Fruit fly (Drosophila melanogaster) whole organism, wandering third instar larva: ENCODE results near the gene CG3558.

Source experiments
- Dfd ChIP-seq: fragments of >200 bp; optimal IDR thresholded peaks from 2 replicates; lab custom pipeline; 2017; ENCODE audit warnings: missing biosample characterization, missing genetic modification characterization
- HLH106 ChIP-seq: fragments of 200-800 bp; optimal IDR thresholded peaks from 3 replicates; lab custom pipeline; 2019; ENCODE audit warnings: missing biosample characterization, mild to moderate bottlenecking, missing genetic modification characterization, moderate library complexity
- Hr78 ChIP-seq: fragments of >200 bp; optimal IDR thresholded peaks from 2 replicates; lab custom pipeline; 2017; ENCODE audit warnings: missing biosample characterization, missing genetic modification characterization
- br ChIP-seq: fragments of 200-800 bp; sonication (Bioruptor generic); optimal IDR thresholded peaks from 2 replicates; lab custom pipeline; 2016; ENCODE audit warnings: missing biosample characterization, missing genetic modification characterization
- ey ChIP-seq: fragments of 200-800 bp; sonication (Bioruptor generic); optimal IDR thresholded peaks from 2 replicates; lab custom pipeline; 2016; ENCODE audit warnings: missing biosample characterization, missing genetic modification characterization
- h ChIP-seq: fragments of 200-800 bp; sonication (Bioruptor generic); optimal IDR thresholded peaks from 3 replicates; lab custom pipeline; 2016; ENCODE audit warnings: missing biosample characterization, mild to moderate bottlenecking, missing genetic modification characterization
- jim ChIP-seq: fragments of 175-275, 200-325 bp; sonication (Bioruptor generic); optimal IDR thresholded peaks from 2 replicates; lab custom pipeline; 2016; ENCODE audit warnings: missing biosample characterization, mild to moderate bottlenecking, missing genetic modification characterization
- pan ChIP-seq: fragments of >200 bp; optimal IDR thresholded peaks from 2 replicates; lab custom pipeline; 2017
- sage ChIP-seq: fragments of 200-800 bp; sonication (Bioruptor generic); optimal IDR thresholded peaks from 2 replicates; lab custom pipeline; 2016; ENCODE audit warnings: missing biosample characterization, mild to moderate bottlenecking, missing genetic modification characterization
- tai ChIP-seq: sonication (Bioruptor generic); optimal IDR thresholded peaks from 2 replicates; lab custom pipeline; 2016; ENCODE audit warnings: missing biosample characterization, missing genetic modification characterization
- usp ChIP-seq: fragments of >200 bp; optimal IDR thresholded peaks from 2 replicates; lab custom pipeline; 2017; ENCODE audit warnings: missing biosample characterization, missing genetic modification characterization

dm6 chr2L:3044660-3045504 is 52.2 kb downstream of the CG3558 start:
- TF ChIP-seq ey (GFP tag; lab: Kevin White, UChicago) (no peak), pan (lab: Kevin White, UChicago) (no peak), tai (GFP tag; lab: Kevin White, UChicago) (no peak), sage (GFP tag; lab: Kevin White, UChicago) (no peak), HLH106 (tag; lab: Kevin White, UChicago) (no peak), br (GFP tag; lab: Kevin White, UChicago) (no peak), Dfd (GFP tag; lab: Kevin White, UChicago) (no peak), jim (GFP tag; lab: Kevin White, UChicago) (no peak), usp (GFP tag; lab: Kevin White, UChicago) (no peak), Hr78 (GFP tag; lab: Kevin White, UChicago) (no peak), h (GFP tag; lab: Kevin White, UChicago) (peak; percentile 51)
